Worm (Caenorhabditis elegans): Measurements from ENCODE around the gene mrps-12.
A peak's percentile ranks its signal among the peaks of the same experiment; 100 is the strongest.

mrps-12 gene

DNA sequence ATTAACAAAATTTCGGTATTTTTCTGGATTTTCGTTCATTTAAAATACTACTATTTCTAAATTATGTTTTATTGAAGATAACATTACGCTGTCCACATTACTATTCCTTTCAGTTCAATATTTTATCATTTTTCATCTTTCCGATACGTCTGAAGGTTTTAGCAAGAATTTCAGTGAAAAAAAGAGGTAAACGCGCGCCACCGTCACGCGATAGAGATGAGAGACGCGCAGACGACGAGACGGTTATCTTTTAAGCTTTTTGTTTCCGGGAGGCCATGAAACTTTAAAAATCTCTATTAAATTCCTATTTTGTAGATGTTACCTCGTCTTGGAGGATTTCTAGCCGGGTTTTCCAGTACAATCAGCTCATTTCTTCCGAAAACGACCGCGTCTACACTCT lies at the start of gene mrps-12:
Gene mrps-12 (plus strand): TSS at position 316 of the 400 bp plus-strand sequence.
- TF ChIP-seq pes-1 (GFP tag; IDR thresholded peaks at IDR 0.05) (0 out of 2 replicates have a peak, but pooled peaks have one; percentile 3), aly-1 (tag; optimal IDR thresholded peaks at IDR 0.05) (no peak)

ce11 chrV:20789105-20789504 lies 48.8 kb upstream of the mrps-12 start, which contains the start of gene tpan-1:
tpan-1 (plus strand) TSS chrV:20789502.
- TF ChIP-seq sea-1 (GFP tag; conservative IDR thresholded peaks at IDR 0.05): no peak
- TF ChIP-seq hmbx-1 (tag; optimal IDR thresholded peaks at IDR 0.05): no peak
- TF ChIP-seq pes-1 (GFP tag; IDR thresholded peaks at IDR 0.05): no peak
- no peak for TF ChIP-seq flt-1 (GFP tag; IDR thresholded peaks at IDR 0.05)
- no peak for TF ChIP-seq aly-1 (tag; optimal IDR thresholded peaks at IDR 0.05)
- no peak for TF ChIP-seq ets-7 (tag; optimal IDR thresholded peaks at IDR 0.05)
- no peak for TF ChIP-seq F13C5.2 (tag; optimal IDR thresholded peaks at IDR 0.05)
- TF ChIP-seq hmg-4 (GFP tag; optimal IDR thresholded peaks at IDR 0.05): no peak
- no peak for TF ChIP-seq B0310.2 (tag; optimal IDR thresholded peaks at IDR 0.05)
- no peak for TF ChIP-seq tra-4 (tag; optimal IDR thresholded peaks at IDR 0.05)
- TF ChIP-seq tbx-37 (GFP tag; conservative IDR thresholded peaks at IDR 0.05): no peak
- TF ChIP-seq tbx-11 (GFP tag; IDR thresholded peaks at IDR 0.05): no peak
- no peak for TF ChIP-seq ceh-13 (GFP tag; optimal IDR thresholded peaks at IDR 0.05)
- no peak for TF ChIP-seq hnd-1 (tag; optimal IDR thresholded peaks at IDR 0.05)
- no peak for TF ChIP-seq scrt-1 (GFP tag; IDR thresholded peaks at IDR 0.05)
- TF ChIP-seq ama-1 (optimal IDR thresholded peaks at IDR 0.05): no peak
- TF ChIP-seq ceh-36 (tag; optimal IDR thresholded peaks at IDR 0.05): no peak

- TF ChIP-seq B0310.2 (tag; optimal IDR thresholded peaks at IDR 0.05) (no peak), tra-4 (tag; optimal IDR thresholded peaks at IDR 0.05) (no peak), tbx-11 (GFP tag; IDR thresholded peaks at IDR 0.05) (no peak), ama-1 (optimal IDR thresholded peaks at IDR 0.05) (no peak), hnd-1 (tag; optimal IDR thresholded peaks at IDR 0.05) (no peak), hmbx-1 (tag; optimal IDR thresholded peaks at IDR 0.05) (no peak), ets-7 (tag; optimal IDR thresholded peaks at IDR 0.05) (no peak), ceh-36 (tag; optimal IDR thresholded peaks at IDR 0.05) (no peak), F13C5.2 (tag; optimal IDR thresholded peaks at IDR 0.05) (no peak), flt-1 (GFP tag; IDR thresholded peaks at IDR 0.05) (no peak), ceh-13 (GFP tag; optimal IDR thresholded peaks at IDR 0.05) (no peak), tbx-37 (GFP tag; conservative IDR thresholded peaks at IDR 0.05) (no peak), scrt-1 (GFP tag; IDR thresholded peaks at IDR 0.05) (no peak), sea-1 (GFP tag; conservative IDR thresholded peaks at IDR 0.05) (no peak)
Measured at ce11 chrV:20790011-20790410, 47.9 kb upstream of the mrps-12 start, which contains the start of gene Y44A6D.1. Y44A6D.1 (minus strand) TSS chrV:20790033.

DNA sequence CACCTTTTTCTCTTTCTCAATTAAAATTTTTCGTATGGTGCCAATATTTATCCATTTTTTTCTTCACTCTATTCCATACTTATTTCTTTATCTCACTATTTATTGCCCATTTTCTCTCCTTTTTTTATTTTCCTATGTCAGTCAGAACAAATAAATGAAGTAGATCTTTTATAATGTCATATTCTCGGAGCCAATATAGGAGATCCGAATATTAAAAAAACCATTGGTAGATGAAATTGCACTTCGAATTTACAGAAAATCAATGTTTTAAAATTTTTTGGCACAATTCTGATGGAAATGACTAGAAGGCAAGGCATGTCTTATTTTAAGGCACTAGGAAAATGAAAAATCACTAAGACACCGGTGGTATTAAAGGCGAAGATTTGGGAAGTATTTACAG lies 47.3 kb upstream of the mrps-12 start:
- TF ChIP-seq ceh-36 (tag; optimal IDR thresholded peaks at IDR 0.05): no peak
- no peak for TF ChIP-seq flt-1 (GFP tag; IDR thresholded peaks at IDR 0.05)
- TF ChIP-seq tbx-37 (GFP tag; conservative IDR thresholded peaks at IDR 0.05): no peak
- no peak for TF ChIP-seq ets-7 (tag; optimal IDR thresholded peaks at IDR 0.05)
- TF ChIP-seq aly-1 (tag; optimal IDR thresholded peaks at IDR 0.05): no peak
- TF ChIP-seq ceh-13 (GFP tag; optimal IDR thresholded peaks at IDR 0.05): no peak
- TF ChIP-seq B0310.2 (tag; optimal IDR thresholded peaks at IDR 0.05): no peak
- no peak for TF ChIP-seq tbx-11 (GFP tag; IDR thresholded peaks at IDR 0.05)

ce11 chrV:20792371-20792890 lies 45.4 kb upstream of the mrps-12 start, which contains the start of gene Y44A6D.3:
Y44A6D.3 (minus strand) TSS chrV:20792421.
- TF ChIP-seq tra-4 (tag; optimal IDR thresholded peaks at IDR 0.05) (no peak), sea-1 (GFP tag; conservative IDR thresholded peaks at IDR 0.05) (no peak)

DNA sequence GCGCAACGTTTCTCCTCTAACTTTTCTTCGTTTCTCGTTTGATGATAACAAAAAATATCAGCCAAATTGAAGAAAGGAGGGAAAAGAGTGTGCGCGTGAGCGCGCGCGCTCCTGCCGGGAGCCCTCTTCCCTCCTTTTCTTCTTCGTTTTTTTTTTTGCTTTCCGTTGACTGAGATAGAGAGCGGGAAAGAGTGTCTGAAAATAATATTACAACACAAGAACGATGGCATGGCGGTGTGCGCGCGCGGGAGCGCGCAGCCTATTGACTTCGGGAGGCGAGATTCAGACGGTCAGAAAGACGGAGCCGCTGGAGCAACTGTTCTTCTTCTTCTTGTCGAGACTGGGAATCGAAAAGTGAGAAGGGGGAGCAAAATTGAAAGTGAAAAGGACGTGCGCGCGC lies 44.1 kb upstream of the mrps-12 start:
- peak; percentile 41; the same call in 1 of the 2 replicates for TF ChIP-seq pes-1 (GFP tag; IDR thresholded peaks at IDR 0.05)
- no peak for TF ChIP-seq scrt-1 (GFP tag; IDR thresholded peaks at IDR 0.05)

ce11 chrV:20797918-20798317 lies 40.0 kb upstream of the mrps-12 start, which contains the start of gene sdf-9:
sdf-9 (plus strand) TSS chrV:20798218.
- TF ChIP-seq aly-1 (tag; optimal IDR thresholded peaks at IDR 0.05): no peak

- TF ChIP-seq tra-4 (tag; optimal IDR thresholded peaks at IDR 0.05) (no peak), ceh-36 (tag; optimal IDR thresholded peaks at IDR 0.05) (no peak), B0310.2 (tag; optimal IDR thresholded peaks at IDR 0.05) (no peak), hmbx-1 (tag; optimal IDR thresholded peaks at IDR 0.05) (no peak), ets-7 (tag; optimal IDR thresholded peaks at IDR 0.05) (no peak), aly-1 (tag; optimal IDR thresholded peaks at IDR 0.05) (no peak), tbx-37 (GFP tag; conservative IDR thresholded peaks at IDR 0.05) (no peak), ceh-13 (GFP tag; optimal IDR thresholded peaks at IDR 0.05) (no peak), flt-1 (GFP tag; IDR thresholded peaks at IDR 0.05) (no peak), ama-1 (optimal IDR thresholded peaks at IDR 0.05) (no peak), scrt-1 (GFP tag; IDR thresholded peaks at IDR 0.05) (no peak), F13C5.2 (tag; optimal IDR thresholded peaks at IDR 0.05) (no peak), hmg-4 (GFP tag; optimal IDR thresholded peaks at IDR 0.05) (no peak), tbx-11 (GFP tag; IDR thresholded peaks at IDR 0.05) (no peak), sea-1 (GFP tag; conservative IDR thresholded peaks at IDR 0.05) (no peak), hnd-1 (tag; optimal IDR thresholded peaks at IDR 0.05) (no peak), pes-1 (GFP tag; IDR thresholded peaks at IDR 0.05) (no peak)
Measured at ce11 chrV:20802906-20803305, 35.0 kb upstream of the mrps-12 start, which contains the start of gene Y44A6D.5. Y44A6D.5 (minus strand) TSS chrV:20803006.

- TF ChIP-seq sea-1 (GFP tag; conservative IDR thresholded peaks at IDR 0.05): no peak
- TF ChIP-seq aly-1 (tag; optimal IDR thresholded peaks at IDR 0.05): no peak
- no peak for TF ChIP-seq scrt-1 (GFP tag; IDR thresholded peaks at IDR 0.05)
- no peak for TF ChIP-seq pes-1 (GFP tag; IDR thresholded peaks at IDR 0.05)
- no peak for TF ChIP-seq flt-1 (GFP tag; IDR thresholded peaks at IDR 0.05)
Measured at ce11 chrV:20807038-20807437, 30.8 kb upstream of the mrps-12 start, which contains the start of gene Y44A6D.6. Y44A6D.6 (plus strand) TSS chrV:20807338.

Data from whole organism, early embryonic.